Fruit fly (Drosophila melanogaster): ENCODE results near the gene CG32302.

CG32302 gene

DNA sequence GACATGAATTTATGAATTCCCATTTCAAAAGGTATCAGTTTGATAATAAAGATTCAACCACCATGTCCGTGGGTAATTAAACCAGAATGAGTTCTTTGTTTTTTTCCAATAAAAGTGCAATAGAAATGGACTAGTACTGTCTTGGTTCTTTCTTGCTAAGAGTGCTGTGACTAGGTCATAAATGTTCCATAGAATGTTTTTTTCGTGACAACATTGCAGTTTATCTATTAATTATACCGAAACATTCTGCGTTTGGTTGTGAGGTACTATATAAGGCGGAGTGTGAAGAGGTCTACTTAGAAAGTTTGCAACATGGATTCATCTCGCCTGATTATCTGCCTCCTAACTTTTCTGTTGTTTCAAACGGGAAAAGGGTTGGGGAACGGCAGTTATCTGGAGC is 1.1 kb upstream of the CG32302 start, which contains the start of gene obst-I:
TSS of gene obst-I (plus strand) at position 301 of the 400 bp plus-strand sequence.
- TF ChIP-seq Clk (GFP tag; optimal IDR thresholded peaks at IDR 0.05) = no peak
- no peak for TF ChIP-seq kay (GFP tag; ENCODE audit: borderline replicate concordance)
- no peak for TF ChIP-seq CG1620 (GFP tag; optimal IDR thresholded peaks at IDR 0.05)
- TF ChIP-seq Hr96 (GFP tag; optimal IDR thresholded peaks at IDR 0.05) = no peak
- TF ChIP-seq pad (GFP tag; optimal IDR thresholded peaks at IDR 0.05) = no peak
- TF ChIP-seq toe (GFP tag; optimal IDR thresholded peaks at IDR 0.05) = no peak
- TF ChIP-seq bab1 (GFP tag; optimal IDR thresholded peaks at IDR 0.05) = no peak
- TF ChIP-seq tj (GFP tag; optimal IDR thresholded peaks at IDR 0.05) = no peak
- no peak for TF ChIP-seq CG12768 (GFP tag; optimal IDR thresholded peaks at IDR 0.05)
- TF ChIP-seq CG7101 (tag; optimal IDR thresholded peaks at IDR 0.05) = no peak
- no peak for TF ChIP-seq Mnt (GFP tag; optimal IDR thresholded peaks at IDR 0.05)
- TF ChIP-seq CG5204 (GFP tag; optimal IDR thresholded peaks at IDR 0.05) = no peak

DNA sequence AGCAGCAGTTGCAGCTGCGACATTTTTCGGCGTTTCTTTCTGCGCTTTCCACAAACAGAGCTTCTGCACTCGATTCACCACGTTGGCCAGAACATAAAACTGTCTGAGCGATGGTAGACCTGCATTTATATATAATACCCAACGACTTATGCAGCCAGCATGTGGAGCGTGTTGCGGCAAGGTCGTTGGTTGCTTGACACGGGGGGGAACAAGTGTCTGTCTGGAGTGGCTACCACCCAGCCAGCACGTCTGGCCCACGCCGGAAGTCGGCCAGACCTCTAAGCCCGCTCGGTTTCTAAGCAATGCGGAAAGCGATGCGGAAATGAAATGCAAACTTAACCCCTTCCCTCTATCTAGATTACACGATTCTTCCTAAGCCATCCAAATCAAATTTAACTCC is 4.0 kb downstream of the CG32302 start, which contains the start of gene yellow-g:
TSS of gene yellow-g (minus strand) at position 101 of the 400 bp plus-strand sequence.
- TF ChIP-seq CG7045 (GFP tag; optimal IDR thresholded peaks at IDR 0.05) = no peak
- TF ChIP-seq bab1 (GFP tag; optimal IDR thresholded peaks at IDR 0.05) = no peak
- no peak for TF ChIP-seq CG1620 (GFP tag; optimal IDR thresholded peaks at IDR 0.05)
- no peak for TF ChIP-seq cic (GFP tag; optimal IDR thresholded peaks at IDR 0.05)
- no peak for TF ChIP-seq Crg-1 (GFP tag; optimal IDR thresholded peaks at IDR 0.05)
- TF ChIP-seq CG11617 (GFP tag; optimal IDR thresholded peaks at IDR 0.05) = no peak
- no peak for TF ChIP-seq ovo (GFP tag; optimal IDR thresholded peaks at IDR 0.05)
- TF ChIP-seq CG12768 (GFP tag; optimal IDR thresholded peaks at IDR 0.05) = no peak
- no peak for TF ChIP-seq CG33017 (tag; optimal IDR thresholded peaks at IDR 0.05)
- no peak for TF ChIP-seq CG5204 (GFP tag; optimal IDR thresholded peaks at IDR 0.05)
- TF ChIP-seq pad (GFP tag; optimal IDR thresholded peaks at IDR 0.05) = no peak

DNA sequence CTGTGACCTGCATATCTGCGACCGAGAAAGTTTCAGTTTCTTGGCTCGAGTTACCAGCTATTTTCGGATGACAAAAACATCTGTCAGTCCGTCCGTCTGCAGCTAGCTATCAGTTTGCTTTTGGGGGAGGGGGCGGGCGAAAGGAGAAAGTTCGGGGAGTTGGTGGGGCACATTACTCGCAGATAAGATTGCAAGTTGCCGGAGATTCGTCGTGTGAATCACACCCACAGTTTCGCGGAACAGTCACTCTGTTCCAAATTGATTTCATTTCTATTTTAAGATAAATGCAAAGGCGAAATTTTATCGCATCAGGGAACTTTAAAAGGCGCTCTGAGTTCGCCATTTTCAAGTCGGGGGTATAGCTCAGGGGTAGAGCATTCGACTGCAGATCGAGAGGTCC is 4.8 kb downstream of the CG32302 start:
- TF ChIP-seq Clk (GFP tag; optimal IDR thresholded peaks at IDR 0.05) (no peak), CG12768 (GFP tag; optimal IDR thresholded peaks at IDR 0.05) (no peak), toe (GFP tag; optimal IDR thresholded peaks at IDR 0.05) (no peak), Crg-1 (GFP tag; optimal IDR thresholded peaks at IDR 0.05) (no peak), Mnt (GFP tag; optimal IDR thresholded peaks at IDR 0.05) (no peak), CG14711 (tag; optimal IDR thresholded peaks at IDR 0.05) (no peak), CG1620 (GFP tag; optimal IDR thresholded peaks at IDR 0.05) (no peak), CG11617 (GFP tag; optimal IDR thresholded peaks at IDR 0.05) (no peak), CG33017 (tag; optimal IDR thresholded peaks at IDR 0.05) (no peak), kay (GFP tag; ENCODE audit: borderline replicate concordance) (no peak), CG5204 (GFP tag; optimal IDR thresholded peaks at IDR 0.05) (no peak), ovo (GFP tag; optimal IDR thresholded peaks at IDR 0.05) (no peak), cnc (optimal IDR thresholded peaks at IDR 0.05) (no peak), CG7101 (tag; optimal IDR thresholded peaks at IDR 0.05) (no peak), Hr96 (GFP tag; optimal IDR thresholded peaks at IDR 0.05) (no peak), cic (GFP tag; optimal IDR thresholded peaks at IDR 0.05) (no peak)

DNA sequence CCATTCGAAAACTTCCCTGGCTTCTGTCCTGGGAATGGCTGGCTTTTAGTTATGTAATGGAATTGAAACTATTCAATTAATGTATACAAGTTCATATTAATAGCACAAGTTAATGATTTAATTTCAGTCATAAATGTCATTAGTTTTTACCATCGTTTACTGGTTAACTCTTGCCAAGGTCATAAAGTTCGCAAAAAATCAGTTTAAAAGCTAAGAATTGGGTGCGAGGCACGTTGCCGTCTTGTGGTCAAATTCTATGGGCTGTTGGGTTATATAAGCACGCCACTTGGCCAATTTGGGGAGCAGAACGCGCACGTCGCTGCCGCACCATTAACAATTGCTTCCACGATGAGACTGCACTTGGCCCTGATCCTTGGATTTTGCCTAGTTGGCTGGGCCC is 7.6 kb downstream of the CG32302 start, which contains the start of gene yellow-g2:
TSS of gene yellow-g2 (plus strand) at position 301 of the 400 bp plus-strand sequence.
- TF ChIP-seq Hr96 (GFP tag; optimal IDR thresholded peaks at IDR 0.05) = no peak
- TF ChIP-seq pad (GFP tag; optimal IDR thresholded peaks at IDR 0.05) = no peak

dm6 chr3L:2282506-2282905 is 13.9 kb downstream of the CG32302 start, which contains the start of gene MsR2:
MsR2 (plus strand) TSS chr3L:2282883.
- TF ChIP-seq CG7101 (tag; optimal IDR thresholded peaks at IDR 0.05) (no peak), cnc (optimal IDR thresholded peaks at IDR 0.05) (no peak), CG11617 (GFP tag; optimal IDR thresholded peaks at IDR 0.05) (no peak), toe (GFP tag; optimal IDR thresholded peaks at IDR 0.05) (no peak), Clk (GFP tag; optimal IDR thresholded peaks at IDR 0.05) (no peak), CG14711 (tag; optimal IDR thresholded peaks at IDR 0.05) (no peak), CG5204 (GFP tag; optimal IDR thresholded peaks at IDR 0.05) (no peak), CG33017 (tag; optimal IDR thresholded peaks at IDR 0.05) (no peak), Hr96 (GFP tag; optimal IDR thresholded peaks at IDR 0.05) (no peak), Crg-1 (GFP tag; optimal IDR thresholded peaks at IDR 0.05) (no peak), ovo (GFP tag; optimal IDR thresholded peaks at IDR 0.05) (no peak), tj (GFP tag; optimal IDR thresholded peaks at IDR 0.05) (no peak), bab1 (GFP tag; optimal IDR thresholded peaks at IDR 0.05) (no peak), Mnt (GFP tag; optimal IDR thresholded peaks at IDR 0.05) (no peak)

All from whole organism, adult.